Worm (Caenorhabditis elegans) whole organism, L1 larva: ENCODE measurements around the gene F58B4.2.

Experiments
- F16B12.6 ChIP-seq: fragments of 150-350 bp; optimal IDR thresholded peaks from 2 replicates; lab custom pipeline; 2014; ENCODE audit warnings: missing biosample characterization, missing genetic modification characterization
- aha-1 ChIP-seq: fragments of 150-350 bp; optimal IDR thresholded peaks from 2 replicates; lab custom pipeline; 2014; ENCODE audit warnings: missing biosample characterization, missing genetic modification characterization
- alr-1 ChIP-seq: fragments of 200-800 bp; sonication (Bioruptor generic); optimal IDR thresholded peaks from 2 replicates; lab custom pipeline; 2018; ENCODE audit warnings: borderline replicate concordance, mild to moderate bottlenecking, missing genetic modification characterization, missing compliant biosample characterization
- ceh-63 ChIP-seq: fragments of 200-800 bp; sonication (Bioruptor generic); optimal IDR thresholded peaks from 2 replicates; lab custom pipeline; 2018; ENCODE audit warnings: mild to moderate bottlenecking, missing genetic modification characterization, missing compliant biosample characterization
- ceh-82 ChIP-seq, 3 experiments: fragments of 150-350 bp in 1 of 3; sonication (generic microtip) in 2 of 3; optimal IDR thresholded peaks; 2 replicates each; lab custom pipeline; 2014 to 2017; ENCODE audit warnings: missing biosample characterization in 3 of 3, missing genetic modification characterization in 3 of 3
- ceh-88 ChIP-seq: fragments of 200-800 bp; sonication (Bioruptor generic); IDR thresholded peaks from 2 replicates; pipeline ENCODE4 v1.3.6; 2022; ENCODE audit warnings: missing genetic modification characterization, missing compliant biosample characterization
- ces-1 ChIP-seq: fragments of 150-350 bp; optimal IDR thresholded peaks from 2 replicates; lab custom pipeline; 2014; ENCODE audit warnings: missing biosample characterization, missing genetic modification reagents, missing genetic modification characterization
- dsc-1 ChIP-seq: sonication (generic microtip); optimal IDR thresholded peaks from 2 replicates; lab custom pipeline; 2016; ENCODE audit warnings: mild to moderate bottlenecking, missing genetic modification characterization, missing compliant biosample characterization
- efl-1 ChIP-seq, 4 experiments: fragments of 150-350 bp; optimal IDR thresholded peaks in 3 of 4; peaks in 1 of 4; 1 replicate in 1 of 4; 2 replicates in 3 of 4; lab custom pipeline; 2014; ENCODE audit warnings: missing biosample characterization in 2 of 4, missing genetic modification characterization in 2 of 4, missing genetic modification reagents in 2 of 4
- egl-13 ChIP-seq: sonication (generic microtip); optimal IDR thresholded peaks from 2 replicates; lab custom pipeline; 2016; ENCODE audit warnings: missing genotype, missing genetic modification reagents, missing genetic modification characterization, missing compliant biosample characterization
- elt-2 ChIP-seq: sonication (generic microtip); optimal IDR thresholded peaks from 2 replicates; lab custom pipeline; 2016; ENCODE audit warnings: missing genetic modification characterization, mild to moderate bottlenecking, inconsistent platforms, missing compliant biosample characterization, missing genetic modification reagents
- fkh-10 ChIP-seq: sonication (generic microtip); optimal IDR thresholded peaks from 2 replicates; lab custom pipeline; 2017; ENCODE audit warnings: missing biosample characterization, missing genetic modification reagents, missing genetic modification characterization
- fkh-4 ChIP-seq: sonication (generic microtip); optimal IDR thresholded peaks from 2 replicates; lab custom pipeline; 2016; ENCODE audit warnings: missing compliant biosample characterization, missing genetic modification characterization, borderline replicate concordance
- fos-1 ChIP-seq: fragments of 150-350 bp; optimal IDR thresholded peaks from 2 replicates; lab custom pipeline; 2014; ENCODE audit warnings: missing biosample characterization, missing genetic modification characterization
- grh-1 ChIP-seq: fragments of 200-800 bp; sonication (Bioruptor generic); IDR thresholded peaks from 2 replicates; pipeline ENCODE4 v1.3.6; 2022; ENCODE audit warnings: missing genetic modification reagents, missing genetic modification characterization, missing compliant biosample characterization
- hlh-4 ChIP-seq: sonication (generic microtip); optimal IDR thresholded peaks from 2 replicates; lab custom pipeline; 2016; ENCODE audit warnings: mild to moderate bottlenecking, missing genetic modification characterization, missing compliant biosample characterization
- jun-1 ChIP-seq: fragments of 150-350 bp; optimal IDR thresholded peaks from 2 replicates; lab custom pipeline; 2014; ENCODE audit warnings: missing biosample characterization, missing genetic modification reagents, missing genetic modification characterization
- lin-13 ChIP-seq: fragments of 150-350 bp; optimal IDR thresholded peaks from 2 replicates; lab custom pipeline; 2014; ENCODE audit warnings: missing biosample characterization, missing genetic modification reagents, missing genetic modification characterization
- lin-15B ChIP-seq: fragments of 150-350 bp; sonication (generic microtip); optimal IDR thresholded peaks from 3 replicates; lab custom pipeline; 2014; ENCODE audit warnings: missing biosample characterization, missing genetic modification characterization
- lin-35 ChIP-seq, 2 experiments: fragments of 150-350 bp; optimal IDR thresholded peaks; 2 replicates each; lab custom pipeline; 2014; ENCODE audit warnings: missing biosample characterization in 2 of 2, missing genetic modification characterization in 2 of 2, missing genetic modification reagents in 2 of 2
- lir-3 ChIP-seq: sonication (generic microtip); optimal IDR thresholded peaks from 2 replicates; lab custom pipeline; 2016; ENCODE audit warnings: mild to moderate bottlenecking, missing genetic modification characterization, moderate library complexity, missing compliant biosample characterization; ENCODE audit not compliant: poor library complexity
- lsy-2 ChIP-seq, 2 experiments: fragments of 150-350 bp; optimal IDR thresholded peaks; 2 replicates each; lab custom pipeline; 2014; ENCODE audit warnings: missing biosample characterization in 2 of 2, missing genetic modification characterization in 2 of 2
- mab-9 ChIP-seq: fragments of 200-800 bp; sonication (Bioruptor generic); IDR thresholded peaks from 2 replicates; pipeline ENCODE4 v1.3.6; 2022; ENCODE audit warnings: missing genetic modification reagents, missing genetic modification characterization, missing compliant biosample characterization
- mdl-1 ChIP-seq, 2 experiments: fragments of 150-350 bp; optimal IDR thresholded peaks; 2 replicates each; lab custom pipeline; 2014 to 2017; ENCODE audit warnings: missing biosample characterization in 2 of 2, missing genetic modification characterization in 2 of 2, inconsistent platforms in 1 of 2
- nhr-11 ChIP-seq: fragments of 150-350 bp; optimal IDR thresholded peaks from 2 replicates; lab custom pipeline; 2014; ENCODE audit warnings: missing biosample characterization, missing genetic modification characterization
- nhr-19 ChIP-seq: fragments of 200-800 bp; sonication (Bioruptor generic); conservative IDR thresholded peaks from 2 replicates; pipeline ENCODE4 v1.3.6; 2022; ENCODE audit warnings: missing genetic modification characterization, missing compliant biosample characterization
- nhr-237 ChIP-seq: fragments of 150-350 bp; optimal IDR thresholded peaks from 2 replicates; lab custom pipeline; 2014; ENCODE audit warnings: missing biosample characterization, missing genetic modification characterization
- nhr-47 ChIP-seq: sonication (generic microtip); optimal IDR thresholded peaks from 2 replicates; lab custom pipeline; 2016; ENCODE audit warnings: mild to moderate bottlenecking, missing genetic modification characterization, moderate library complexity, missing compliant biosample characterization
- nhr-71 ChIP-seq: sonication (generic microtip); optimal IDR thresholded peaks from 2 replicates; lab custom pipeline; 2016; ENCODE audit warnings: mild to moderate bottlenecking, missing genetic modification characterization, moderate library complexity, missing compliant biosample characterization
- nhr-76 ChIP-seq: sonication (generic microtip); optimal IDR thresholded peaks from 2 replicates; lab custom pipeline; 2017; ENCODE audit warnings: missing biosample characterization, missing genetic modification characterization
- nhr-84 ChIP-seq: sonication (generic microtip); optimal IDR thresholded peaks from 2 replicates; lab custom pipeline; 2017; ENCODE audit warnings: missing biosample characterization, missing genetic modification characterization
- nhr-85 ChIP-seq: sonication (generic microtip); peaks from one replicate; lab custom pipeline; 2016; ENCODE audit warnings: missing genetic modification characterization, inconsistent platforms, missing compliant biosample characterization
- nhr-90 ChIP-seq: sonication (generic microtip); optimal IDR thresholded peaks from 2 replicates; lab custom pipeline; 2016; ENCODE audit warnings: mild to moderate bottlenecking, missing genetic modification characterization, missing compliant biosample characterization; ENCODE audit not compliant: poor library complexity
- pag-3 ChIP-seq: sonication (generic microtip); optimal IDR thresholded peaks from 2 replicates; lab custom pipeline; 2017; ENCODE audit warnings: missing genetic modification characterization, mild to moderate bottlenecking, missing compliant biosample characterization, antibody characterized with exemption, borderline replicate concordance; ENCODE audit not compliant: insufficient read depth
- snu-23 ChIP-seq: sonication (generic microtip); optimal IDR thresholded peaks from 2 replicates; lab custom pipeline; 2016; ENCODE audit warnings: missing genetic modification characterization, missing compliant biosample characterization
- sptf-1 ChIP-seq: fragments of 150-350 bp; optimal IDR thresholded peaks from 2 replicates; lab custom pipeline; 2014; ENCODE audit warnings: missing biosample characterization, missing genetic modification characterization
- swsn-7 ChIP-seq: sonication (generic microtip); optimal IDR thresholded peaks from 2 replicates; lab custom pipeline; 2016; ENCODE audit warnings: missing genetic modification characterization, missing compliant biosample characterization
- tbx-2 ChIP-seq: sonication (generic microtip); optimal IDR thresholded peaks from 2 replicates; lab custom pipeline; 2016; ENCODE audit warnings: missing genetic modification characterization, missing compliant biosample characterization
- unc-130 ChIP-seq: fragments of 150-350 bp; optimal IDR thresholded peaks from 2 replicates; lab custom pipeline; 2017; ENCODE audit warnings: missing biosample characterization, missing genetic modification characterization, inconsistent platforms
- unc-30 ChIP-seq: sonication (generic microtip); optimal IDR thresholded peaks from 2 replicates; lab custom pipeline; 2017; ENCODE audit warnings: missing biosample characterization, missing genetic modification characterization
- unc-86 ChIP-seq: sonication (generic microtip); optimal IDR thresholded peaks from 2 replicates; lab custom pipeline; 2016; ENCODE audit warnings: missing genetic modification characterization, missing compliant biosample characterization
- ztf-4 ChIP-seq: fragments of 150-350 bp; optimal IDR thresholded peaks from 2 replicates; lab custom pipeline; 2014; ENCODE audit warnings: missing biosample characterization, missing genetic modification characterization

F58B4.2 gene

DNA sequence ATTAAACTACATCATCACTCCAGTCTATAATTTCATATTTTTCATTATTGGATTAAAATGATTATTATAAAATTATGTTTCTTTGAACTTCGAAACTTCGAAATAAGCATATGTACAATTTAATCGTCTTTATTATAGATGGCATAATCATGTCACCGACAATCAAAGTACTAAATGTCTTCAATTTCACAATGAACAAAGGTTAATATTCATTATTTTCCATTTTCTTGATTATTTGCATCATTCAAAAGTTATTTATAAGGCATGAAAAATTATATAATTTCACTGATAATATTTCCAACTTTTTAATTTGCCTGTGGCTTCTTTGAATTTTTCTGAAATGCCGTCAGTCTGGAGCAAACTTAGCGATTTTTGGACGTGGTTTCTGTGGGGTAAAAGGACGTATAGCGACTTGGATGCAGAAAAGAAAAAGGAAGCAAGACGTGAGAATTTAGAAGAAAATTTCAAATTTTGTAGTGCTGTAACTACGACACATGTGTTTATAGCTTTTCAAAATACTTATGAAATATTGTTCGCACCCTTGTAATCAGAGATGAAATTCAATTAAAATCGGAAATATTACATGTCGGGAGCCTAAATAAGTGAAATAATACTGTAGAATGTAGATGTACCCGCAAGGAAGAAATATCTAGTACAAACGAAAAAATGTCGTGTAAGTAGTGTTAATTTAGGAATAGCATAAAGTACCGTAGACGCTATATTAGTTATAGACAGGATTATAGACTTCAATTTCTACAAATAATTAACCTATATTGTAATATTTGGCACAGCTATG, 37.6 kb upstream of the F58B4.2 start, which contains the start of gene F17C11.13:
Gene F17C11.13, plus strand, starts transcription at position 243 of the 796 bp plus-strand sequence.
- peak; percentile 11 for TF ChIP-seq elt-2 (tag; lab: Kevin White, UChicago)
- no peak for TF ChIP-seq aha-1 (tag; lab: Kevin White, UChicago)
- TF ChIP-seq efl-1 (optimal IDR thresholded peaks at IDR 0.05; lab: Kevin White, UChicago), result no peak
- TF ChIP-seq efl-1 (GFP tag; optimal IDR thresholded peaks at IDR 0.05 in 1 of 2; lab: Kevin White, UChicago), result peak in 1 of 2 experiments; percentile 34

ce11 chrV:10954832-10955231, 36.6 kb upstream of the F58B4.2 start, which contains the start of gene F17C11.6:
Gene F17C11.6 (plus strand): TSS chrV:10955121.
- no peak for TF ChIP-seq lin-15B (tag; lab: Kevin White, UChicago)
- TF ChIP-seq fkh-10 (GFP tag; lab: Kevin White, UChicago), result no peak
- TF ChIP-seq hlh-4 (tag; lab: Kevin White, UChicago), result no peak
- no peak for TF ChIP-seq ceh-63 (GFP tag; lab: Kevin White, UChicago)
- no peak for TF ChIP-seq mab-9 (GFP tag; lab: Robert Waterston, UW)
- no peak for TF ChIP-seq aha-1 (tag; lab: Kevin White, UChicago)

DNA sequence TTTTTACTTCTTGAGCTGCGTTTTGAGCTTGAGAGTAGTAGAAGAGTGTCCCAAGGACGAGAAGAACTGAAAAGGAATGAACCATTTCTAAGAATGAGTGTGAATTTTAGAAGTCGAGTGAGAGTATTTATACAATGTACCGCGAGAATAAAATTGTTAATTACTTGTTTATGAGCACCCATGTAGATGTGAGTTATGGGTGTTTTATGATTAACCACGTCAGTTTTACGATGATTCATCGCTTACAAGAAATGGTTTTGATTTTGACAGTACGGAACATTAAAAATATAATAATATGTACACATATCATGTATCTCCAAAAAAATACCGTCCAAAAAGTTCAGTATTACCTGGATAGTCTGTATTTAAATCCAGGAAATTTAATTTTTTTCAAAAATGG, 36.1 kb upstream of the F58B4.2 start, which contains the start of gene clec-221:
Gene clec-221, minus strand, starts transcription at position 101 of the 400 bp plus-strand sequence.
- no peak for TF ChIP-seq pag-3 (tag; lab: Kevin White, UChicago)
- TF ChIP-seq swsn-7 (tag; lab: Kevin White, UChicago), result no peak
- TF ChIP-seq ceh-82 (tag; optimal IDR thresholded peaks at IDR 0.05; lab: Kevin White, UChicago), result no peak
- TF ChIP-seq grh-1 (GFP tag; lab: Robert Waterston, UW), result no peak
- no peak for TF ChIP-seq F16B12.6 (tag; lab: Kevin White, UChicago)
- no peak for TF ChIP-seq ceh-88 (GFP tag; lab: Robert Waterston, UW)
- TF ChIP-seq tbx-2, result no peak
- no peak for TF ChIP-seq dsc-1 (tag; lab: Kevin White, UChicago)
- no peak for TF ChIP-seq unc-30 (tag; lab: Kevin White, UChicago)
- no peak for TF ChIP-seq jun-1 (tag; lab: Kevin White, UChicago)
- no peak for TF ChIP-seq unc-86 (tag; lab: Kevin White, UChicago)
- no peak for TF ChIP-seq egl-13

ce11 chrV:10953471-10954155, 35.3 kb upstream of the F58B4.2 start:
- TF ChIP-seq fkh-4 (tag; lab: Kevin White, UChicago) (no peak), efl-1 (optimal IDR thresholded peaks at IDR 0.05; lab: Kevin White, UChicago) (peak in 1 of 2 experiments; percentile 4), efl-1 (GFP tag; optimal IDR thresholded peaks at IDR 0.05 in 1 of 2; lab: Kevin White, UChicago) (peak in 1 of 2 experiments; percentile 80), nhr-84 (tag; lab: Kevin White, UChicago) (no peak), ces-1 (GFP tag; lab: Kevin White, UChicago) (no peak), lin-13 (GFP tag; lab: Kevin White, UChicago) (no peak), lir-3 (tag; lab: Kevin White, UChicago) (peak; percentile 50), snu-23 (peak; percentile 38), lsy-2 (tag; optimal IDR thresholded peaks at IDR 0.05; lab: Kevin White, UChicago) (no peak), nhr-47 (tag; lab: Kevin White, UChicago) (peak; percentile 47), nhr-85 (tag; lab: Kevin White, UChicago) (peak; percentile 51), lin-35 (GFP tag; optimal IDR thresholded peaks at IDR 0.05; lab: Kevin White, UChicago) (peak in 1 of 2 experiments; percentile 19), ceh-63 (GFP tag; lab: Kevin White, UChicago) (no peak), nhr-11 (tag; lab: Kevin White, UChicago) (no peak), dsc-1 (tag; lab: Kevin White, UChicago) (no peak), nhr-19 (0 out of 2 replicates have a peak, but pooled peaks have one; percentile 20), F16B12.6 (tag; lab: Kevin White, UChicago) (no peak), ztf-4 (tag; lab: Kevin White, UChicago) (peak; percentile 19), nhr-76 (no peak), ceh-88 (GFP tag; lab: Robert Waterston, UW) (0 out of 2 replicates have a peak, but pooled peaks have one; percentile 21), sptf-1 (tag; lab: Kevin White, UChicago) (no peak), fos-1 (no peak), alr-1 (no peak), mdl-1 (tag; optimal IDR thresholded peaks at IDR 0.05; lab: Kevin White, UChicago) (no peak), unc-130 (tag; lab: Kevin White, UChicago) (no peak), nhr-71 (peak; percentile 67), nhr-237 (tag; lab: Kevin White, UChicago) (no peak), nhr-90 (peak; percentile 34)
